Fruit fly (Drosophila melanogaster): ENCODE data around the gene CG5664.

CG5664 gene

dm6 chr3L:21390431-21390830, 50.7 kb downstream of the CG5664 start (continued):
- TF ChIP-seq exex (tag; optimal IDR thresholded peaks at IDR 0.05), result peak; percentile 13
- peak; percentile 30; the same call in 1 of the 3 replicates for TF ChIP-seq CG16813 (GFP tag; IDR thresholded peaks at IDR 0.05; ENCODE audit: partially characterized antibody)
- no peak for TF ChIP-seq chn (GFP tag; optimal IDR thresholded peaks at IDR 0.05)
- peak; percentile 22 for TF ChIP-seq mirr (GFP tag; optimal IDR thresholded peaks at IDR 0.05)
- TF ChIP-seq HmgD (GFP tag; optimal IDR thresholded peaks at IDR 0.05), result no peak
- TF ChIP-seq lbe (GFP tag; optimal IDR thresholded peaks at IDR 0.05), result no peak
- TF ChIP-seq Nf-YB (GFP tag; optimal IDR thresholded peaks at IDR 0.05), result no peak
- TF ChIP-seq Deaf1 (tag; optimal IDR thresholded peaks at IDR 0.05), result no peak
- no peak for TF ChIP-seq Ada2b (GFP tag; IDR thresholded peaks at IDR 0.05)
- TF ChIP-seq CG11093 (GFP tag; IDR thresholded peaks at IDR 0.05), result no peak
- TF ChIP-seq run (tag; optimal IDR thresholded peaks at IDR 0.05), result no peak
- TF ChIP-seq pb (GFP tag; optimal IDR thresholded peaks at IDR 0.05), result no peak
- TF ChIP-seq CG17568 (GFP tag; optimal IDR thresholded peaks at IDR 0.05), result no peak
- peak; percentile 30 for TF ChIP-seq sd (tag; optimal IDR thresholded peaks at IDR 0.05)
- no peak for TF ChIP-seq ham (GFP tag; IDR thresholded peaks at IDR 0.05)
- TF ChIP-seq pan (optimal IDR thresholded peaks at IDR 0.05), result no peak
- no peak for TF ChIP-seq pan (GFP tag; optimal IDR thresholded peaks at IDR 0.05 in 1 of 2, IDR thresholded peaks at IDR 0.05 in 1 of 2)
- no peak for TF ChIP-seq Fer3 (tag; optimal IDR thresholded peaks at IDR 0.05)
- no peak for TF ChIP-seq CG8478 (optimal IDR thresholded peaks at IDR 0.05)
- TF ChIP-seq CG10321 (GFP tag; IDR thresholded peaks at IDR 0.05), result no peak
- TF ChIP-seq Fer2 (tag; optimal IDR thresholded peaks at IDR 0.05), result no peak
- no peak for TF ChIP-seq CG3838 (GFP tag; optimal IDR thresholded peaks at IDR 0.05)
- no peak for TF ChIP-seq ftz-f1 (GFP tag; optimal IDR thresholded peaks at IDR 0.05)
- no peak for TF ChIP-seq CG12071 (GFP tag; optimal IDR thresholded peaks at IDR 0.05)
- TF ChIP-seq row (GFP tag; IDR thresholded peaks at IDR 0.05), result no peak
- TF ChIP-seq CG8765 (GFP tag; IDR thresholded peaks at IDR 0.05), result no peak
- TF ChIP-seq sr (GFP tag; IDR thresholded peaks at IDR 0.05), result no peak
- no peak for TF ChIP-seq CG2129 (GFP tag; IDR thresholded peaks at IDR 0.05; ENCODE audit: partially characterized antibody)
- no peak for TF ChIP-seq CG2889 (GFP tag; IDR thresholded peaks at IDR 0.05)
- TF ChIP-seq tup (GFP tag; optimal IDR thresholded peaks at IDR 0.05), result no peak
- TF ChIP-seq Sry-δ (GFP tag; optimal IDR thresholded peaks at IDR 0.05), result no peak
- TF ChIP-seq vnd (GFP tag; IDR thresholded peaks at IDR 0.05; ENCODE audit: partially characterized antibody), result no peak
- TF ChIP-seq Usf (GFP tag; optimal IDR thresholded peaks at IDR 0.05), result no peak
- TF ChIP-seq Myb (GFP tag; optimal IDR thresholded peaks at IDR 0.05), result no peak
- no peak for TF ChIP-seq CG3847 (GFP tag; IDR thresholded peaks at IDR 0.05)
- no peak for TF ChIP-seq bowl (GFP tag; IDR thresholded peaks at IDR 0.05)
- no peak for TF ChIP-seq CG15601 (tag; optimal IDR thresholded peaks at IDR 0.05)
- no peak for TF ChIP-seq dmrt99B (tag; optimal IDR thresholded peaks at IDR 0.05)
- no peak for TF ChIP-seq br (optimal IDR thresholded peaks at IDR 0.05)
- TF ChIP-seq bcd (GFP tag; optimal IDR thresholded peaks at IDR 0.05), result no peak
- TF ChIP-seq mam (GFP tag; optimal IDR thresholded peaks at IDR 0.05), result no peak

dm6 chr3L:21389758-21390157, 51.4 kb downstream of the CG5664 start:
- TF ChIP-seq kah (GFP tag; optimal IDR thresholded peaks at IDR 0.05) (no peak), bowl (GFP tag; IDR thresholded peaks at IDR 0.05) (no peak), insv (GFP tag; optimal IDR thresholded peaks at IDR 0.05) (no peak), Lim3 (GFP tag; IDR thresholded peaks at IDR 0.05) (no peak), mam (GFP tag; optimal IDR thresholded peaks at IDR 0.05) (no peak), corto (GFP tag; optimal IDR thresholded peaks at IDR 0.05) (peak; percentile 30), CG3281 (GFP tag; optimal IDR thresholded peaks at IDR 0.05) (no peak), zfh2 (GFP tag; optimal IDR thresholded peaks at IDR 0.05) (no peak), sens (GFP tag) (peak; percentile 19), sqz (GFP tag; optimal IDR thresholded peaks at IDR 0.05) (no peak), salm (tag; optimal IDR thresholded peaks at IDR 0.05) (no peak), CG6854 (GFP tag; optimal IDR thresholded peaks at IDR 0.05) (no peak), Doc3 (GFP tag; IDR thresholded peaks at IDR 0.05; ENCODE audit: partially characterized antibody) (no peak), vfl (GFP tag; optimal IDR thresholded peaks at IDR 0.05) (no peak), Scr (GFP tag; IDR thresholded peaks at IDR 0.05; ENCODE audit: partially characterized antibody) (no peak)
